Worm (Caenorhabditis elegans): ENCODE data around the gene F54H5.3.
"Not testable (repeated sequence)": the region's sequence is repeated elsewhere in the genome, so short reads cannot be mapped to it uniquely, and the experiment has no call there.

Gene F54H5.3

ce11 chrII:6619007-6619406, 3.0 kb upstream of the F54H5.3 start:
- TF ChIP-seq fkh-10 (GFP tag; optimal IDR thresholded peaks at IDR 0.05) (no peak), nhr-20 (tag; optimal IDR thresholded peaks at IDR 0.05) (peak; percentile 5), unc-62 (GFP tag; optimal IDR thresholded peaks at IDR 0.05) (no peak), C16A3.4 (tag; optimal IDR thresholded peaks at IDR 0.05) (no peak), ceh-90 (tag; optimal IDR thresholded peaks at IDR 0.05) (no peak), lin-14 (GFP tag; optimal IDR thresholded peaks at IDR 0.05) (peak; percentile 30), snu-23 (GFP tag; optimal IDR thresholded peaks at IDR 0.05) (peak; percentile 21), irx-1 (tag; optimal IDR thresholded peaks at IDR 0.05) (no peak), snpc-4 (tag; optimal IDR thresholded peaks at IDR 0.05) (no peak), blmp-1 (tag; optimal IDR thresholded peaks at IDR 0.05) (peak; percentile 73), nhr-71 (tag; optimal IDR thresholded peaks at IDR 0.05) (peak; percentile 12), F16B12.6 (tag; optimal IDR thresholded peaks at IDR 0.05) (no peak), vab-15 (tag; optimal IDR thresholded peaks at IDR 0.05) (peak; percentile 27), mab-9 (GFP tag; IDR thresholded peaks at IDR 0.05) (no peak), lsy-2 (tag; optimal IDR thresholded peaks at IDR 0.05) (peak in 1 of 2 experiments; percentile 32), tlp-1 (tag; optimal IDR thresholded peaks at IDR 0.05) (no peak), elt-3 (tag; optimal IDR thresholded peaks at IDR 0.05) (peak in 3 of 6 experiments; percentile 21 to 79 (median 24)), isw-1 (GFP tag; IDR thresholded peaks at IDR 0.05) (no peak), C04F5.9 (tag; optimal IDR thresholded peaks at IDR 0.05) (no peak), ceh-82 (tag; optimal IDR thresholded peaks at IDR 0.05) (no peak), lin-15B (tag; optimal IDR thresholded peaks at IDR 0.05) (no peak), lin-35 (GFP tag; optimal IDR thresholded peaks at IDR 0.05) (peak in 1 of 2 experiments; percentile 13), nhr-90 (tag; optimal IDR thresholded peaks at IDR 0.05; ENCODE audit: poor library complexity) (no peak), nhr-85 (tag) (peak; percentile 86)

- TF ChIP-seq ztf-4 (tag; optimal IDR thresholded peaks at IDR 0.05) (no peak), mab-9 (GFP tag; IDR thresholded peaks at IDR 0.05) (no peak), dsc-1 (tag; optimal IDR thresholded peaks at IDR 0.05) (no peak), rnt-1 (tag; optimal IDR thresholded peaks at IDR 0.05) (no peak), snu-23 (GFP tag; optimal IDR thresholded peaks at IDR 0.05) (no peak), unc-98 (GFP tag; IDR thresholded peaks at IDR 0.05) (no peak), hpl-2 (GFP tag; optimal IDR thresholded peaks at IDR 0.05) (no peak), nhr-20 (tag; optimal IDR thresholded peaks at IDR 0.05) (no peak), zip-4 (GFP tag; optimal IDR thresholded peaks at IDR 0.05) (no peak), ces-1 (GFP tag; optimal IDR thresholded peaks at IDR 0.05) (no peak), ceh-88 (GFP tag; IDR thresholded peaks at IDR 0.05) (no peak), ets-5 (GFP tag; IDR thresholded peaks at IDR 0.05) (no peak), unc-62 (GFP tag; optimal IDR thresholded peaks at IDR 0.05) (no peak), xbp-1 (tag; optimal IDR thresholded peaks at IDR 0.05) (no peak)
Measured at ce11 chrII:6625302-6625701, 3.3 kb downstream of the F54H5.3 start, which contains the start of gene F54H5.14. F54H5.14 (minus strand) TSS chrII:6625402.

- not testable (repeated sequence) for TF ChIP-seq egl-13 (tag; optimal IDR thresholded peaks at IDR 0.05); pag-3 (tag; optimal IDR thresholded peaks at IDR 0.05; ENCODE audit: borderline replicate concordance, insufficient read depth); unc-30 (tag; optimal IDR thresholded peaks at IDR 0.05)
Measured at ce11 chrII:6627182-6627581, 5.2 kb downstream of the F54H5.3 start, which contains the start of the genes F54H5.5 and F54H5.2. F54H5.5 (minus strand) TSS chrII:6627282. F54H5.2 (plus strand) TSS chrII:6627484.

- TF ChIP-seq elt-2 (tag; optimal IDR thresholded peaks at IDR 0.05) (peak; percentile 35), irx-1 (tag; optimal IDR thresholded peaks at IDR 0.05) (no peak)
Measured at ce11 chrII:6628397-6628796, 6.4 kb downstream of the F54H5.3 start.
